Worm (Caenorhabditis elegans) whole organism, L3 larva: Measurements from ENCODE around the gene F19C7.4.

Experiments
- aly-2 ChIP-seq: fragments of 150-350 bp; optimal IDR thresholded peaks from 2 replicates; lab custom pipeline; 2014; ENCODE audit warnings: missing biosample characterization, missing genetic modification characterization
- ceh-82 ChIP-seq: fragments of 150-350 bp; optimal IDR thresholded peaks from 2 replicates; lab custom pipeline; 2014; ENCODE audit warnings: missing biosample characterization, missing genetic modification characterization
- nhr-11 ChIP-seq: fragments of 150-350 bp; optimal IDR thresholded peaks from 2 replicates; lab custom pipeline; 2014; ENCODE audit warnings: missing biosample characterization, missing genetic modification characterization
- nhr-12 ChIP-seq: fragments of 150-350 bp; optimal IDR thresholded peaks from 2 replicates; lab custom pipeline; 2014; ENCODE audit warnings: missing biosample characterization, missing genetic modification characterization
- nhr-237 ChIP-seq: fragments of 150-350 bp; optimal IDR thresholded peaks from 2 replicates; lab custom pipeline; 2014; ENCODE audit warnings: missing biosample characterization, missing genetic modification characterization
- nhr-43 ChIP-seq: sonication (generic microtip); optimal IDR thresholded peaks from 2 replicates; lab custom pipeline; 2016; ENCODE audit warnings: mild to moderate bottlenecking, missing genetic modification characterization, missing compliant biosample characterization; ENCODE audit not compliant: poor library complexity, severe bottlenecking

- no peak for TF ChIP-seq aly-2 (tag; lab: Kevin White, UChicago)
- no peak for TF ChIP-seq nhr-43 (tag; lab: Kevin White, UChicago)
- TF ChIP-seq ceh-82: no peak
- no peak for TF ChIP-seq nhr-11 (tag; lab: Kevin White, UChicago)
- TF ChIP-seq nhr-237 (tag; lab: Kevin White, UChicago): no peak
- no peak for TF ChIP-seq nhr-12
Observed at ce11 chrIV:4612597-4612996, 9.9 kb downstream of the F19C7.4 start.
